Fruit fly (Drosophila melanogaster) whole organism, pupa: Measurements from ENCODE around the gene CG14391.

Experiments
- CG10348 ChIP-seq: fragments of 200-800 bp; sonication (Bioruptor generic); IDR thresholded peaks from 2 replicates; pipeline ENCODE4 v1.3.6; 2022; ENCODE audit warnings: missing biosample characterization, missing genetic modification characterization
- CG12605 ChIP-seq: fragments of 200-800 bp; sonication (Bioruptor generic); IDR thresholded peaks from 2 replicates; pipeline ENCODE4 v1.3.6; 2022; ENCODE audit warnings: missing biosample characterization, missing genetic modification characterization
- CG13204 ChIP-seq: fragments of 200-800 bp; sonication (Bioruptor generic); optimal IDR thresholded peaks from 2 replicates; lab custom pipeline; 2018; ENCODE audit warnings: missing biosample characterization, mild to moderate bottlenecking, missing genetic modification characterization, moderate library complexity
- CG14655 ChIP-seq: fragments of 200-800 bp; sonication (Bioruptor generic); optimal IDR thresholded peaks from 3 replicates; lab custom pipeline; 2017; ENCODE audit warnings: mild to moderate bottlenecking, missing biosample characterization, missing genetic modification reagents, missing genetic modification characterization
- CG15710 ChIP-seq: fragments of 200-800 bp; sonication (Bioruptor generic); optimal IDR thresholded peaks from 2 replicates; lab custom pipeline; 2018; ENCODE audit warnings: missing biosample characterization, mild to moderate bottlenecking, missing genetic modification characterization, moderate library complexity
- CG17806 ChIP-seq: fragments of 200-800 bp; sonication (Bioruptor generic); optimal IDR thresholded peaks from 2 replicates; lab custom pipeline; 2018; ENCODE audit warnings: missing biosample characterization, mild to moderate bottlenecking, missing genetic modification characterization, moderate library complexity
- CG32121 ChIP-seq: fragments of 200-800 bp; sonication (Bioruptor generic); IDR thresholded peaks from 2 replicates; pipeline ENCODE4 v1.3.6; 2022; ENCODE audit warnings: missing biosample characterization, missing genetic modification characterization
- CG34367 ChIP-seq: fragments of 200-800 bp; sonication (Bioruptor generic); optimal IDR thresholded peaks from 2 replicates; lab custom pipeline; 2018; ENCODE audit warnings: missing biosample characterization, mild to moderate bottlenecking, missing genetic modification characterization
- CG4496 ChIP-seq: fragments of 200-800 bp; sonication (Bioruptor generic); IDR thresholded peaks from 3 replicates; pipeline ENCODE4 v1.3.6; 2022; ENCODE audit warnings: missing biosample characterization, missing genetic modification characterization
- CG8159 ChIP-seq: fragments of 200-800 bp; sonication (Bioruptor generic); optimal IDR thresholded peaks from 3 replicates; lab custom pipeline; 2018; ENCODE audit warnings: missing biosample characterization, mild to moderate bottlenecking, missing genetic modification characterization, moderate library complexity
- CG8301 ChIP-seq: fragments of 200-800 bp; sonication (Bioruptor generic); optimal IDR thresholded peaks from 2 replicates; lab custom pipeline; 2018; ENCODE audit warnings: missing biosample characterization, mild to moderate bottlenecking, missing genetic modification characterization
- CG9948 ChIP-seq: fragments of 200-800 bp; sonication (Bioruptor generic); optimal IDR thresholded peaks from 2 replicates; lab custom pipeline; 2018; ENCODE audit warnings: missing biosample characterization, mild to moderate bottlenecking, missing genetic modification characterization, moderate library complexity
- D1 ChIP-seq: fragments of 200-800 bp; sonication (Bioruptor generic); optimal IDR thresholded peaks from 2 replicates; lab custom pipeline; 2018; ENCODE audit warnings: missing biosample characterization, mild to moderate bottlenecking, missing genetic modification characterization, moderate library complexity
- EcR ChIP-seq: fragments of 200-800 bp; sonication (Bioruptor generic); optimal IDR thresholded peaks from 3 replicates; lab custom pipeline; 2019; ENCODE audit warnings: missing biosample characterization, missing genetic modification characterization, mild to moderate bottlenecking, moderate library complexity, missing genetic modification reagents
- Ets98B ChIP-seq: fragments of 200-800 bp; sonication (Bioruptor generic); IDR thresholded peaks from 2 replicates; pipeline ENCODE4 v1.3.6; 2022; ENCODE audit warnings: missing biosample characterization, missing genetic modification characterization
- Pif1A ChIP-seq: fragments of 200-800 bp; sonication (Bioruptor generic); optimal IDR thresholded peaks from 3 replicates; lab custom pipeline; 2016; ENCODE audit warnings: missing biosample characterization, missing genetic modification characterization
- Pif1B ChIP-seq: fragments of 200-800 bp; sonication (Bioruptor generic); optimal IDR thresholded peaks from 3 replicates; lab custom pipeline; 2016; ENCODE audit warnings: missing biosample characterization, missing genetic modification characterization
- Snoo ChIP-seq: fragments of 200-800 bp; sonication (Bioruptor generic); optimal IDR thresholded peaks from 3 replicates; lab custom pipeline; 2017; ENCODE audit warnings: missing biosample characterization, mild to moderate bottlenecking, missing genetic modification characterization, inconsistent platforms
- fd96Ca ChIP-seq: fragments of 200-800 bp; sonication (Bioruptor generic); IDR thresholded peaks from 3 replicates; pipeline ENCODE4 v1.3.6; 2022; ENCODE audit warnings: missing biosample characterization, missing genetic modification characterization
- gl ChIP-seq: fragments of 200-800 bp; sonication (Bioruptor generic); optimal IDR thresholded peaks from 2 replicates; lab custom pipeline; 2018; ENCODE audit warnings: missing biosample characterization, mild to moderate bottlenecking, missing genetic modification characterization
- rn ChIP-seq: fragments of 200-800 bp; sonication (Bioruptor generic); IDR thresholded peaks from 2 replicates; pipeline ENCODE4 v1.3.6; 2022; ENCODE audit warnings: missing biosample characterization, missing genetic modification characterization

CG14391 gene

dm6 chr3R:12688116-12688515, 6.5 kb downstream of the CG14391 start:
- TF ChIP-seq D1 (tag; lab: Kevin White, UChicago) (no peak), CG4496 (GFP tag; lab: Robert Waterston, UW) (no peak), CG8301 (no peak), Snoo (tag; lab: Kevin White, UChicago) (no peak), rn (GFP tag; lab: Robert Waterston, UW) (no peak), Pif1B (GFP tag; lab: Kevin White, UChicago) (no peak), CG13204 (GFP tag; lab: Kevin White, UChicago) (no peak), CG8159 (tag; lab: Kevin White, UChicago) (no peak), EcR (no peak), CG34367 (tag; lab: Kevin White, UChicago) (no peak), CG17806 (tag; lab: Kevin White, UChicago) (no peak), CG32121 (no peak), fd96Ca (GFP tag; lab: Robert Waterston, UW) (no peak), Ets98B (no peak), Pif1A (GFP tag; lab: Kevin White, UChicago) (no peak), gl (tag; lab: Kevin White, UChicago) (no peak), CG10348 (GFP tag; lab: Robert Waterston, UW) (no peak)

dm6 chr3R:12685290-12685689, 9.4 kb downstream of the CG14391 start:
- TF ChIP-seq Ets98B (no peak), CG8301 (no peak), CG17806 (tag; lab: Kevin White, UChicago) (no peak), CG4496 (GFP tag; lab: Robert Waterston, UW) (no peak), CG13204 (GFP tag; lab: Kevin White, UChicago) (no peak), CG15710 (tag; lab: Kevin White, UChicago) (no peak), CG8159 (tag; lab: Kevin White, UChicago) (no peak), D1 (tag; lab: Kevin White, UChicago) (no peak), Pif1B (GFP tag; lab: Kevin White, UChicago) (no peak), CG9948 (tag; lab: Kevin White, UChicago) (no peak), CG32121 (no peak), fd96Ca (GFP tag; lab: Robert Waterston, UW) (no peak), Snoo (tag; lab: Kevin White, UChicago) (no peak), CG12605 (no peak), CG14655 (no peak), EcR (no peak), CG10348 (GFP tag; lab: Robert Waterston, UW) (no peak), CG34367 (tag; lab: Kevin White, UChicago) (no peak), gl (tag; lab: Kevin White, UChicago) (no peak), Pif1A (GFP tag; lab: Kevin White, UChicago) (no peak)

- no peak for TF ChIP-seq CG8301
- TF ChIP-seq CG13204 (GFP tag; lab: Kevin White, UChicago) = no peak
- TF ChIP-seq CG17806 (tag; lab: Kevin White, UChicago) = no peak
- no peak for TF ChIP-seq EcR
- TF ChIP-seq D1 (tag; lab: Kevin White, UChicago) = no peak
- no peak for TF ChIP-seq Ets98B
- TF ChIP-seq CG8159 (tag; lab: Kevin White, UChicago) = no peak
- TF ChIP-seq CG15710 (tag; lab: Kevin White, UChicago) = no peak
- TF ChIP-seq CG10348 (GFP tag; lab: Robert Waterston, UW) = no peak
- TF ChIP-seq CG34367 (tag; lab: Kevin White, UChicago) = no peak
- TF ChIP-seq gl (tag; lab: Kevin White, UChicago) = no peak
Measured at dm6 chr3R:12681275-12681674, 13.4 kb downstream of the CG14391 start, which contains the start of gene Cyp313a4. Cyp313a4 (minus strand) TSS chr3R:12681375.

- no peak for TF ChIP-seq CG32121
- no peak for TF ChIP-seq EcR
- no peak for TF ChIP-seq D1 (tag; lab: Kevin White, UChicago)
- TF ChIP-seq CG9948 (tag; lab: Kevin White, UChicago) = no peak
- TF ChIP-seq CG8301 = no peak
- TF ChIP-seq gl (tag; lab: Kevin White, UChicago) = no peak
- no peak for TF ChIP-seq CG10348 (GFP tag; lab: Robert Waterston, UW)
Measured at dm6 chr3R:12678850-12679249, 15.8 kb downstream of the CG14391 start, which contains the start of gene mbo. mbo (minus strand) TSS chr3R:12679052.

DNA sequence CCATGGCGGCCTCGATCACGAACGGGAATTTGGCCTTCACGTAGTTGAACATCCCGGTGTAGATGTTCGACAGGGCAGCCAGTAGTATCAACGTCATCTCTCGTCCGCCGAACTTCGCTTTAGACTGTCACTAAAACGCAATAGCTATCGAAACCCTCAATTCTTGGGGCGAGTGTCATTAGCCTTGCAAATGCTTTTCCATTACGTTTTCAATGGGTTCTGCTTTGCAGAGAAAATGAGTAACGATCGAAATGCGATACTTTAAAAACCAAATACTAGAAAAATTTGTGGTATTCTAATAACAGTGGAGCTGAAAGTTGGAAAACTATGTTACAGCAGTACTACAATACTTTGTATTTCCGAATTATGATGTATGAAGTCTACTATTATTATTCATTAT, 18.5 kb downstream of the CG14391 start, which contains the start of gene CG43630:
TSS of gene CG43630 (minus strand) at position 101 of the 400 bp plus-strand sequence.
- TF ChIP-seq CG14655 = no peak
- TF ChIP-seq CG13204 (GFP tag; lab: Kevin White, UChicago) = no peak
- no peak for TF ChIP-seq CG4496 (GFP tag; lab: Robert Waterston, UW)
- TF ChIP-seq Pif1B (GFP tag; lab: Kevin White, UChicago) = no peak
- TF ChIP-seq CG15710 (tag; lab: Kevin White, UChicago) = no peak

DNA sequence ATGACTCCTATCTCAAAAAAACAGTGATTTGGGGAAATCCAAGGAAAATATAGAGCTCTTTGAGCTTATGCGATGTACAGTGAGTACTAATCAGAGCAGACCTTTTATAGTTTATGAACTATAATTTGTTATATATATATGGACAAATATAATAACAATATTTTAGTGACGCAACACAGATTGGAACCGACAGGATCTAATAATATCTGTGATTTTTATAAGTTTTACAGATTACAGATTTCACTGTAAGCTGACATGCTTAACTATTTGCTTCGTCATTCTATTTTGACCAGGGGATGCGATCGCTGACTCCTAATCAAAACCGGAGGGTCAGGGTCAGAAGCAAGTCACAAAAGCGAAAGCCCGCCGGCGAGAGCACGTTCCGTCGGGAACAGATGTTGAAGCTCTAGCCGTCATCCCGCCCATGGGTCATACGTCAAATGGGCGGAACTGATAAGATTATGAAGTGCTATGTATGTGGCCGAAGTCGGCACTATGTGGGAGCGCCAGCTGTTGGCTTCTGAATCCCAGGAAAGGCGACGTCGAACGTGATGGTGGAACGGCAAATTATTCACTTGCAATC, 20.5 kb downstream of the CG14391 start, which contains the start of gene Gnmt:
TSS of gene Gnmt (plus strand) at position 568 of the 583 bp plus-strand sequence.
- TF ChIP-seq Pif1B (GFP tag; lab: Kevin White, UChicago) (no peak), CG8159 (tag; lab: Kevin White, UChicago) (no peak), CG4496 (GFP tag; lab: Robert Waterston, UW) (no peak), Snoo (tag; lab: Kevin White, UChicago) (no peak), CG13204 (GFP tag; lab: Kevin White, UChicago) (no peak), Pif1A (GFP tag; lab: Kevin White, UChicago) (no peak), Ets98B (no peak), rn (GFP tag; lab: Robert Waterston, UW) (no peak), CG10348 (GFP tag; lab: Robert Waterston, UW) (no peak), gl (tag; lab: Kevin White, UChicago) (no peak), CG9948 (tag; lab: Kevin White, UChicago) (no peak), CG15710 (tag; lab: Kevin White, UChicago) (no peak), CG32121 (no peak), EcR (no peak), D1 (tag; lab: Kevin White, UChicago) (no peak), CG8301 (no peak)
